Fruit fly (Drosophila melanogaster) whole organism, pupa: Measurements from ENCODE around the gene CG11398.

Experiments used
- CG10348 ChIP-seq: fragments of 200-800 bp; sonication (Bioruptor generic); IDR thresholded peaks from 2 replicates; pipeline ENCODE4 v1.3.6; 2022; ENCODE audit warnings: missing biosample characterization, missing genetic modification characterization
- CG12605 ChIP-seq: fragments of 200-800 bp; sonication (Bioruptor generic); IDR thresholded peaks from 2 replicates; pipeline ENCODE4 v1.3.6; 2022; ENCODE audit warnings: missing biosample characterization, missing genetic modification characterization
- CG34367 ChIP-seq: fragments of 200-800 bp; sonication (Bioruptor generic); optimal IDR thresholded peaks from 2 replicates; lab custom pipeline; 2018; ENCODE audit warnings: missing biosample characterization, mild to moderate bottlenecking, missing genetic modification characterization
- CG9948 ChIP-seq: fragments of 200-800 bp; sonication (Bioruptor generic); optimal IDR thresholded peaks from 2 replicates; lab custom pipeline; 2018; ENCODE audit warnings: missing biosample characterization, mild to moderate bottlenecking, missing genetic modification characterization, moderate library complexity
- EcR ChIP-seq: fragments of 200-800 bp; sonication (Bioruptor generic); optimal IDR thresholded peaks from 3 replicates; lab custom pipeline; 2019; ENCODE audit warnings: missing biosample characterization, missing genetic modification characterization, mild to moderate bottlenecking, moderate library complexity, missing genetic modification reagents
- Pif1B ChIP-seq: fragments of 200-800 bp; sonication (Bioruptor generic); optimal IDR thresholded peaks from 3 replicates; lab custom pipeline; 2016; ENCODE audit warnings: missing biosample characterization, missing genetic modification characterization
- Snoo ChIP-seq: fragments of 200-800 bp; sonication (Bioruptor generic); optimal IDR thresholded peaks from 3 replicates; lab custom pipeline; 2017; ENCODE audit warnings: missing biosample characterization, mild to moderate bottlenecking, missing genetic modification characterization, inconsistent platforms
- fd96Ca ChIP-seq: fragments of 200-800 bp; sonication (Bioruptor generic); IDR thresholded peaks from 3 replicates; pipeline ENCODE4 v1.3.6; 2022; ENCODE audit warnings: missing biosample characterization, missing genetic modification characterization
- rn ChIP-seq: fragments of 200-800 bp; sonication (Bioruptor generic); IDR thresholded peaks from 2 replicates; pipeline ENCODE4 v1.3.6; 2022; ENCODE audit warnings: missing biosample characterization, missing genetic modification characterization

dm6 chrX:1183742-1184141 lies 31.2 kb downstream of the CG11398 start:
- TF ChIP-seq EcR (no peak), fd96Ca (no peak), CG12605 (GFP tag; lab: Robert Waterston, UW) (no peak), CG10348 (GFP tag; lab: Robert Waterston, UW) (no peak), Snoo (tag; lab: Kevin White, UChicago) (no peak), CG34367 (tag; lab: Kevin White, UChicago) (no peak), Pif1B (GFP tag; lab: Kevin White, UChicago) (no peak), CG9948 (no peak), rn (GFP tag; lab: Robert Waterston, UW) (no peak)
